Worm (Caenorhabditis elegans): ENCODE data around the gene ced-10.

The ced-10 gene

ce11 chrIV:3493310-3493709 is 16.0 kb downstream of the ced-10 start, which contains the start of gene srz-79:
Gene srz-79, plus strand, starts transcription at chrIV:3493610.
- TF ChIP-seq rec-8 (tag; optimal IDR thresholded peaks at IDR 0.05) (no peak), gei-17 (GFP tag; optimal IDR thresholded peaks at IDR 0.05) (no peak), tbx-9 (tag; optimal IDR thresholded peaks at IDR 0.05; ENCODE audit: borderline replicate concordance) (no peak), nfyb-1 (GFP tag; IDR thresholded peaks at IDR 0.05) (no peak), tbp1 (GFP tag; optimal IDR thresholded peaks at IDR 0.05) (no peak), madf-6 (GFP tag; IDR thresholded peaks at IDR 0.05) (no peak), rpc-1 (optimal IDR thresholded peaks at IDR 0.05) (no peak), rpc-1 (tag; optimal IDR thresholded peaks at IDR 0.05) (no peak), T26A5.8 (tag; optimal IDR thresholded peaks at IDR 0.05) (no peak), dpff-1 (tag; optimal IDR thresholded peaks at IDR 0.05) (no peak), Y95B8A.8 (GFP tag; IDR thresholded peaks at IDR 0.05) (no peak)

ce11 chrIV:3491477-3491876 is 17.9 kb downstream of the ced-10 start, which contains the start of gene srz-78:
Gene srz-78, plus strand, starts transcription at chrIV:3491777.
- TF ChIP-seq snpc-3.4 (tag; optimal IDR thresholded peaks at IDR 0.05) (no peak), hlh-12 (tag; optimal IDR thresholded peaks at IDR 0.05) (no peak), ztf-3 (GFP tag; optimal IDR thresholded peaks at IDR 0.05) (no peak), lin-54 (GFP tag; optimal IDR thresholded peaks at IDR 0.05) (no peak), hmg-20 (GFP tag; IDR thresholded peaks at IDR 0.05) (no peak), dpff-1 (tag; optimal IDR thresholded peaks at IDR 0.05) (no peak), sdz-38 (tag; optimal IDR thresholded peaks at IDR 0.05) (no peak), F23B12.7 (tag; optimal IDR thresholded peaks at IDR 0.05; ENCODE audit: insufficient read depth) (no peak), snpc-1.3 (tag; optimal IDR thresholded peaks at IDR 0.05; ENCODE audit: insufficient read depth) (no peak), C06A6.2 (GFP tag; conservative IDR thresholded peaks at IDR 0.05) (no peak), ceh-27 (GFP tag; optimal IDR thresholded peaks at IDR 0.05) (no peak), tbp1 (GFP tag; optimal IDR thresholded peaks at IDR 0.05) (no peak), K11D2.4 (GFP tag; IDR thresholded peaks at IDR 0.05) (no peak), Y53G8AR.9 (GFP tag; conservative IDR thresholded peaks at IDR 0.05) (no peak), mcd-1 (GFP tag; IDR thresholded peaks at IDR 0.05) (no peak), ztf-26 (tag; optimal IDR thresholded peaks at IDR 0.05) (no peak), ama-1 (optimal IDR thresholded peaks at IDR 0.05) (no peak), ama-1 (GFP tag; optimal IDR thresholded peaks at IDR 0.05) (no peak), Y53F4B.3 (GFP tag; IDR thresholded peaks at IDR 0.05) (no peak), lir-1 (GFP tag; conservative IDR thresholded peaks at IDR 0.05) (no peak)

DNA sequence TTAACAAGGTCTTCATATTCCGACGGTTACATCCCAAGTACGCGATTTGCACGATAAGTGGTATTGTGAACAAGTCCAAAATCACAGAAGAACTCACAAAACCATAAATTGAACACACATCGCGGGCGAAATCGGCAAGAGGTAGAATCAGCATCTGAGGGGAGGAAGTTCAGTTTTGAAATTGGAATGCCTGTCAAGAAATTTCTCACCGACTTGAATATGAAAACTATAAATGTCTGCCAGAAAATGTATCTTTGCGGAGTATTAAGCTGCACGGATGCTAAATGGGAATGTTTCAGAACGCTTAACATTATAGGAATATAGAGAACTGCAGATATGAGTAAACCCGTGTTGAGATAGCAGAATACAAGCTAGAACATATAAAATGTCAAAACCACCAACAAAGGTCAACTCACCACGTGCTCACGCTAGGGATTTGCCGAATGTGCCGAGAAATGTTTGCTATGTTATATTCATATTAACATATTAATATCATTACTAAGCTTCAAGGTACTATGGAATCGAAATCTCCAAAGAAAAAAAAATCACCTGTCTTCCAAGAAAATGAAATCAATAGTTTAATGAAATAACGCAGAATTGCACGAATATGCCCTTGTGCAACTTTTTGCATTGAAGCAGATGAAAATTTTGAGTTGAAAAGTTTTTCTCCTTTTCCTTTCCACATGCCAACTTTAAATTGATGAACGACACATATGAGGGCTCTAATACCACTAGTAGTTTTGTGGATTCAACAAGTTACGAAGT is 26.9 kb downstream of the ced-10 start, which contains the start of gene srz-82:
srz-82 (plus strand) TSS at position 701 of the 765 bp plus-strand sequence.
- TF ChIP-seq C06A6.2 (GFP tag; conservative IDR thresholded peaks at IDR 0.05) (no peak), egl-44 (GFP tag; IDR thresholded peaks at IDR 0.05) (no peak), B0035.1 (tag; optimal IDR thresholded peaks at IDR 0.05) (no peak), rcor-1 (GFP tag; IDR thresholded peaks at IDR 0.05) (no peak), hrde-1 (tag; optimal IDR thresholded peaks at IDR 0.05; ENCODE audit: borderline replicate concordance) (no peak), mxl-1 (tag; optimal IDR thresholded peaks at IDR 0.05) (no peak), rpc-1 (optimal IDR thresholded peaks at IDR 0.05) (no peak), rpc-1 (tag; optimal IDR thresholded peaks at IDR 0.05) (no peak), xnd-1 (tag; optimal IDR thresholded peaks at IDR 0.05) (no peak), let-526 (GFP tag; IDR thresholded peaks at IDR 0.05) (no peak), athp-1 (tag; optimal IDR thresholded peaks at IDR 0.05) (no peak)

Measured in whole organism, young adult.